Worm (Caenorhabditis elegans): ENCODE results near the gene clec-190.

DNA sequence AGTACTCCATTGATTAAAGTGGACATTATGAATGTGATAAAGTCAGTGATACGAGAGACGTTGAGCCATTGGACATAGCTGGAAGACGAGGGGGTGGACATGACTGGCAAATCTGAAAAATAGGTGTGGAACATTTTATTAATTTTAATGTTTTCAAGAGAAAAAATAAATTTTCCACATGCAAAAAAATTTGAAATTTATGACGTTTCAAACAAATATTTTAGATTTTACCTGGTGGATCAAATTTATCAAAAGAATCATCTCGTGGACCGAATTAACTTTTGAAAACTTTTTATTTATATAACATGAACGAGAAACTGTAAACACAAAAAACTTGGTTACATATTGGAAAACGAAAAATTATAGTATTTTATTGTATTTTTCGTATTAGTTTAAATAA is 21.2 kb upstream of the clec-190 start, which contains the start of gene str-78:
- TF ChIP-seq nhr-237 (tag; optimal IDR thresholded peaks at IDR 0.05) (no peak), unc-39 (tag; optimal IDR thresholded peaks at IDR 0.05) (no peak), jun-1 (tag; optimal IDR thresholded peaks at IDR 0.05) (no peak), pha-4 (tag; optimal IDR thresholded peaks at IDR 0.05) (no peak), fos-1 (tag; optimal IDR thresholded peaks at IDR 0.05) (no peak), zag-1 (tag; optimal IDR thresholded peaks at IDR 0.05) (no peak), nhr-12 (tag; optimal IDR thresholded peaks at IDR 0.05) (no peak)
